Fruit fly (Drosophila melanogaster): ENCODE results near the gene hog.

DNA sequence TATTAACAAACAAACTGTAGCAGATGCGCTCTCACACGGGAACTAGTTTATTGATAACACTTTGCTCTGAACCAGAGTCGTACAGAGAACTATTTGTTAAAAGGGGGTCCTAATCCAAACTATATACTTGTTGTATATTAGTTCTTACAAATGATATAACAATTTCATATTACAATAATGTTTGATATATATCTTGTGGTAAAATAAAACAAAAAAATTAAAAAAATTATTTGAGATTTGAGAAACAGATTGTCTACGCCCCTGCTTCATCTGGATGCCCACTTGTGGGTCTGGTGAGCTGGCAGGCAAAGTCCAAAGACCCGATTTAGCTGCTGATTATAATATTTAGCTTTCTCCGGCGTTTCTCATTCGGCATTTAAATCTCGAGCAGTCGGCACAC, 39.6 kb downstream of the hog start, which contains the start of gene CG5321:
- TF ChIP-seq tj (GFP tag; optimal IDR thresholded peaks at IDR 0.05) = peak; percentile 53
- peak; percentile 16 for TF ChIP-seq CG5204 (GFP tag; optimal IDR thresholded peaks at IDR 0.05)
- TF ChIP-seq pad (GFP tag; optimal IDR thresholded peaks at IDR 0.05) = peak; percentile 41
- peak; percentile 81 for TF ChIP-seq CG7101 (tag; optimal IDR thresholded peaks at IDR 0.05)
- peak; percentile 72 for TF ChIP-seq CG33017 (tag; optimal IDR thresholded peaks at IDR 0.05)
- no peak for TF ChIP-seq kay (GFP tag; ENCODE audit: borderline replicate concordance)
- no peak for TF ChIP-seq Crg-1 (GFP tag; optimal IDR thresholded peaks at IDR 0.05)
- TF ChIP-seq CG7045 (GFP tag; optimal IDR thresholded peaks at IDR 0.05) = peak; percentile 59
- peak; percentile 80 for TF ChIP-seq CG14711 (tag; optimal IDR thresholded peaks at IDR 0.05)
